Worm (Caenorhabditis elegans) whole organism, L2 larva: ENCODE data around the gene C02E7.10.
"Not testable (repeated sequence)": the region's sequence is repeated elsewhere in the genome, so short reads cannot be mapped to it uniquely, and the experiment has no call there.

Experiments used
- C34F6.9 ChIP-seq: fragments of 150-350 bp; optimal IDR thresholded peaks from 2 replicates; lab custom pipeline; 2014; ENCODE audit warnings: missing biosample characterization, missing genetic modification characterization
- F13H6.1 ChIP-seq: sonication (generic microtip); optimal IDR thresholded peaks from 2 replicates; lab custom pipeline; 2016; ENCODE audit warnings: missing genetic modification characterization, missing compliant biosample characterization
- R02D3.7 ChIP-seq: fragments of 150-350 bp; optimal IDR thresholded peaks from 2 replicates; lab custom pipeline; 2014; ENCODE audit warnings: missing biosample characterization, missing genetic modification characterization
- Y55F3AM.14 ChIP-seq: fragments of 200-800 bp; sonication (Bioruptor generic); optimal IDR thresholded peaks from 2 replicates; lab custom pipeline; 2018; ENCODE audit warnings: mild to moderate bottlenecking, missing genetic modification characterization, missing compliant biosample characterization
- alr-1 ChIP-seq: fragments of 150-350 bp; optimal IDR thresholded peaks from 2 replicates; lab custom pipeline; 2014; ENCODE audit warnings: missing biosample characterization, missing genetic modification characterization
- aly-2 ChIP-seq: fragments of 150-350 bp; optimal IDR thresholded peaks from 2 replicates; lab custom pipeline; 2014; ENCODE audit warnings: missing biosample characterization, missing genetic modification characterization
- ama-1 ChIP-seq: fragments of 150-350 bp; optimal IDR thresholded peaks from 2 replicates; lab custom pipeline; 2018; ENCODE audit warnings: inconsistent platforms
- blmp-1 ChIP-seq: sonication (generic microtip); optimal IDR thresholded peaks from 2 replicates; lab custom pipeline; 2017; ENCODE audit warnings: missing genetic modification characterization, mild to moderate bottlenecking, missing compliant biosample characterization, antibody characterized with exemption, moderate library complexity; ENCODE audit not compliant: insufficient read depth
- ceh-16 ChIP-seq: fragments of 150-350 bp; optimal IDR thresholded peaks from 2 replicates; lab custom pipeline; 2014; ENCODE audit warnings: missing biosample characterization, missing genetic modification characterization
- ceh-82 ChIP-seq: fragments of 150-350 bp; optimal IDR thresholded peaks from 2 replicates; lab custom pipeline; 2014; ENCODE audit warnings: missing biosample characterization, missing genetic modification characterization
- crh-2 ChIP-seq: sonication (generic microtip); optimal IDR thresholded peaks from 2 replicates; lab custom pipeline; 2017; ENCODE audit warnings: missing biosample characterization, missing genetic modification characterization
- dmd-4 ChIP-seq: sonication (generic microtip); optimal IDR thresholded peaks from 2 replicates; lab custom pipeline; 2017; ENCODE audit warnings: missing biosample characterization, missing genetic modification characterization
- elt-3 ChIP-seq: sonication (generic microtip); optimal IDR thresholded peaks from 2 replicates; lab custom pipeline; 2017; ENCODE audit warnings: missing biosample characterization, missing genetic modification characterization
- fos-1 ChIP-seq: fragments of 150-350 bp; optimal IDR thresholded peaks from 2 replicates; lab custom pipeline; 2014; ENCODE audit warnings: missing biosample characterization, missing genetic modification characterization
- lin-11 ChIP-seq: fragments of 150-350 bp; sonication (generic microtip); optimal IDR thresholded peaks from 2 replicates; lab custom pipeline; 2014; ENCODE audit warnings: missing biosample characterization, missing genetic modification characterization, inconsistent platforms, mixed read lengths
- lin-13 ChIP-seq: fragments of 150-350 bp; optimal IDR thresholded peaks from 2 replicates; lab custom pipeline; 2014; ENCODE audit warnings: missing biosample characterization, missing genetic modification reagents, missing genetic modification characterization
- lin-39 ChIP-seq: fragments of 150-350 bp; optimal IDR thresholded peaks from 2 replicates; lab custom pipeline; 2014; ENCODE audit warnings: missing biosample characterization, missing genetic modification reagents, missing genetic modification characterization
- mbf-1 ChIP-seq: sonication (generic microtip); optimal IDR thresholded peaks from 2 replicates; lab custom pipeline; 2017; ENCODE audit warnings: missing biosample characterization, missing genetic modification characterization
- mdl-1 ChIP-seq, 2 experiments: fragments of 150-350 bp in 1 of 2; sonication (generic microtip) in 1 of 2; optimal IDR thresholded peaks; 2 replicates each; lab custom pipeline; 2017; ENCODE audit warnings: missing biosample characterization in 2 of 2, missing genetic modification characterization in 2 of 2
- nhr-11 ChIP-seq: fragments of 150-350 bp; optimal IDR thresholded peaks from 2 replicates; lab custom pipeline; 2014; ENCODE audit warnings: missing biosample characterization, missing genetic modification characterization
- nhr-12 ChIP-seq: fragments of 150-350 bp; optimal IDR thresholded peaks from 2 replicates; lab custom pipeline; 2014; ENCODE audit warnings: missing biosample characterization, missing genetic modification characterization
- nhr-23 ChIP-seq: fragments of 150-350 bp; optimal IDR thresholded peaks from 2 replicates; lab custom pipeline; 2014; ENCODE audit warnings: missing biosample characterization, missing genetic modification reagents, missing genetic modification characterization
- nhr-237 ChIP-seq: fragments of 150-350 bp; optimal IDR thresholded peaks from 2 replicates; lab custom pipeline; 2014; ENCODE audit warnings: missing biosample characterization, missing genetic modification characterization
- nhr-25 ChIP-seq: fragments of 150-350 bp; sonication (generic microtip); optimal IDR thresholded peaks from 3 replicates; lab custom pipeline; 2014; ENCODE audit warnings: missing biosample characterization, missing genetic modification characterization
- nhr-6 ChIP-seq: fragments of 150-350 bp; optimal IDR thresholded peaks from 2 replicates; lab custom pipeline; 2014; ENCODE audit warnings: missing biosample characterization, missing genetic modification characterization
- peb-1 ChIP-seq: fragments of 150-350 bp; optimal IDR thresholded peaks from 2 replicates; lab custom pipeline; 2014; ENCODE audit warnings: missing biosample characterization, missing genetic modification characterization
- sem-4 ChIP-seq: fragments of 150-350 bp; optimal IDR thresholded peaks from 2 replicates; lab custom pipeline; 2014; ENCODE audit warnings: missing biosample characterization, missing genetic modification reagents, missing genetic modification characterization
- skn-1 ChIP-seq: sonication (generic microtip); optimal IDR thresholded peaks from 2 replicates; lab custom pipeline; 2017; ENCODE audit warnings: missing biosample characterization, missing genetic modification characterization
- sma-3 ChIP-seq: sonication (generic microtip); optimal IDR thresholded peaks from 2 replicates; lab custom pipeline; 2016; ENCODE audit warnings: missing genetic modification reagents, missing genetic modification characterization, missing compliant biosample characterization
- sma-9 ChIP-seq, 2 experiments: fragments of 150-350 bp in 1 of 2; sonication (generic microtip) in 1 of 2; optimal IDR thresholded peaks; 2 replicates each; lab custom pipeline; 2014 to 2016; ENCODE audit warnings: missing genetic modification characterization in 2 of 2, mild to moderate bottlenecking in 1 of 2, missing biosample characterization in 1 of 2, missing compliant biosample characterization in 1 of 2, missing genetic modification reagents in 1 of 2, moderate library complexity in 1 of 2
- snpc-4 ChIP-seq: fragments of 150-350 bp; optimal IDR thresholded peaks from 2 replicates; lab custom pipeline; 2014; ENCODE audit warnings: missing biosample characterization, missing genetic modification characterization
- unc-39 ChIP-seq: fragments of 150-350 bp; optimal IDR thresholded peaks from 2 replicates; lab custom pipeline; 2014; ENCODE audit warnings: missing biosample characterization, missing genetic modification characterization
- unc-62 ChIP-seq: fragments of 150-350 bp; optimal IDR thresholded peaks from 2 replicates; lab custom pipeline; 2014; ENCODE audit warnings: missing biosample characterization, missing genetic modification reagents, missing genetic modification characterization
- ztf-1 ChIP-seq: fragments of 200-800 bp; sonication (Bioruptor generic); conservative IDR thresholded peaks from 2 replicates; pipeline ENCODE4 v1.3.6; 2022; ENCODE audit warnings: missing genetic modification characterization, missing compliant biosample characterization
- ztf-11 ChIP-seq: sonication (generic microtip); optimal IDR thresholded peaks from 2 replicates; lab custom pipeline; 2017; ENCODE audit warnings: missing biosample characterization, missing genetic modification characterization

Gene C02E7.10

DNA sequence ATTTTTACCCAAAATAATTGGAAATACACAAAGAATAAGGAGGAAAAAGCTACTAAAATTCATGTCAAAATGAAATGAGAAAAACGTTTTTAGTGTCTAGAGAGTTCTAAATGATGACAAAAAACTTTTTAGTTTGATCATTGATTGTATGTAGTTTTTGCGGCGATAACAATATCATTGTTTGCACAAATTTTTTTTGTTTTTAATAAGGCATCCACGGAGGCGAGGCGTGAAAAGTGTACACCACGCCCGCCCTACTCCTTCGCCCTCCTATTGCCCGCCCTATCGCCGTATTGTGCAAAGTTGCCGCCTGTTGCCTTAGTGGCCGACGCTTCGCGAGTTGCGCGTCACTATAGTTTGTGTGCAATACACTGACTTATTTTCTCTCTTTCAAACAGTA lies 32.8 kb downstream of the C02E7.10 start, which contains the start of gene ugt-10:
TSS of gene ugt-10 (minus strand) at position 101 of the 400 bp plus-strand sequence.
- not testable (repeated sequence) for TF ChIP-seq mdl-1 (tag; optimal IDR thresholded peaks at IDR 0.05; lab: Kevin White, UChicago); unc-62; sem-4 (tag; lab: Kevin White, UChicago)

DNA sequence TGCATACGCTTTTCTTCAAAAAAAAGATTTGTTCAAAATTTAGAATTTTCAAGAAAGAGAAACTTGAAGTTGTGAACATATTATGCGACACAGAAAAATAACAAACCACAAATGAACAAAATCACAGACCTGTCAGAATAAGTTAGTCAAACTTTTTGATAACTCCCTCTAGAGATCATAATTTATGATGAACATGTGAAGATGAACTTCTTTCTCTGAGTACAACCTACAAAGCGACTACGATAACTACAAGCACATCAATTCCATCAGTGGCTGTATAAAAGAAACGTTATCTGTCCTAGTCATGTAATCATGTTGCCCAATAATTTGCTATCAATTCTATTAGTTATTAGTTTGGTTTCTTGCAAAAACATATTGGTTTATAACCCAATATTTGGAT lies 37.1 kb downstream of the C02E7.10 start, which contains the start of gene ugt-9:
TSS of gene ugt-9 (plus strand) at position 305 of the 400 bp plus-strand sequence.
- peak; percentile 64 for TF ChIP-seq nhr-25 (tag; lab: Kevin White, UChicago)
- peak; percentile 51 for TF ChIP-seq sma-3 (GFP tag; lab: Kevin White, UChicago)
- no peak for TF ChIP-seq crh-2 (tag; lab: Kevin White, UChicago)
- TF ChIP-seq skn-1 = no peak
- TF ChIP-seq sma-9 (GFP tag; optimal IDR thresholded peaks at IDR 0.05; lab: Kevin White, UChicago) = peak; percentile 84
- no peak for TF ChIP-seq sma-9 (tag; optimal IDR thresholded peaks at IDR 0.05; lab: Kevin White, UChicago)
- TF ChIP-seq, all 48 proteins: peak for 3

DNA sequence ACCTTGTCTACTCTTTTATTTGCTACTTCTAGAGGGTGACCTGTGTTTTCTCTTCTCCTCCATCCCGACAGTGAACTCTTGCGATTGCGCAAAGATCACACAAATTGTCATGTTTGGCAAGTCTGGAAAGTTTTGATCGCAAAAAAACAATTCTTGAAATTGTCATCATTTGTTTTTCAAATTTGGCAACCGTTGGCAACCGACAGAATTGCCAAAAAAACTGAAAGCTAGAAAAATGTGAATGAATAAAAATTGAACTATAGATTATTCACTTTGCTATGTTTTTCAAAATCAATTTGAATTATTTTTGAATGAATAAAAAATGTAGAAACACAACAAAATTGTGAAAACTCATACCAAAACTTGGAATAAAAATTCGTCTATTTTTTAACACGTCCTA lies 37.9 kb downstream of the C02E7.10 start, which contains the start of gene ugt-11:
TSS of gene ugt-11 (minus strand) at position 101 of the 400 bp plus-strand sequence.
- TF ChIP-seq crh-2 (tag; lab: Kevin White, UChicago) (no peak), ztf-1 (GFP tag; lab: Robert Waterston, UW) (no peak), Y55F3AM.14 (GFP tag; lab: Kevin White, UChicago) (no peak), mbf-1 (tag; lab: Kevin White, UChicago) (no peak), F13H6.1 (tag; lab: Kevin White, UChicago) (no peak), nhr-23 (tag; lab: Kevin White, UChicago) (no peak)

DNA sequence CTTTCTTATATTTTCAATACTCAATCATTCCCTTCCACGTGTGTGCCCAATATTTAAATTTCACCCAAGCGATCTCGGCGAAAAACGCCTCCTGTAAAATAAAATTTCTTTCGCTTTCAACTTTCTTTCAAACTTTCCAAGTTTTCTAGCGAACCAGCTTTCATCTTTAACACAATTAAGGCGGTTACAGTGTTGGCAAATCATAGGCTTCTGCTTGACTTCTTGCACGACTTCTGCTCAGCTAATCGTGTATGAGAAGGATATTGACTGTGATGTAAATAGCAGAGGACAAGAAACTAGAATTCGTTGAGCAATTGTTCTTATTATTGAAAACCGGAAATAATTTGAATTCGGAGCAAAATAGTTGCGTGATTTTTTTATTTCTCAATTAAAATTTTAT lies 41.5 kb downstream of the C02E7.10 start:
- no peak for TF ChIP-seq alr-1 (tag; lab: Kevin White, UChicago)
- TF ChIP-seq peb-1 (tag; lab: Kevin White, UChicago) = no peak
- no peak for TF ChIP-seq Y55F3AM.14 (GFP tag; lab: Kevin White, UChicago)
- TF ChIP-seq ceh-82 = no peak
- TF ChIP-seq snpc-4 (tag; lab: Kevin White, UChicago) = no peak
- TF ChIP-seq aly-2 (tag; lab: Kevin White, UChicago) = no peak
- TF ChIP-seq sem-4 (tag; lab: Kevin White, UChicago) = no peak
- TF ChIP-seq lin-11 (tag; lab: Kevin White, UChicago) = no peak
- TF ChIP-seq nhr-12 = no peak
- TF ChIP-seq C34F6.9 (tag; lab: Kevin White, UChicago) = no peak
- no peak for TF ChIP-seq unc-39 (tag; lab: Kevin White, UChicago)
- no peak for TF ChIP-seq elt-3 (tag; lab: Kevin White, UChicago)

DNA sequence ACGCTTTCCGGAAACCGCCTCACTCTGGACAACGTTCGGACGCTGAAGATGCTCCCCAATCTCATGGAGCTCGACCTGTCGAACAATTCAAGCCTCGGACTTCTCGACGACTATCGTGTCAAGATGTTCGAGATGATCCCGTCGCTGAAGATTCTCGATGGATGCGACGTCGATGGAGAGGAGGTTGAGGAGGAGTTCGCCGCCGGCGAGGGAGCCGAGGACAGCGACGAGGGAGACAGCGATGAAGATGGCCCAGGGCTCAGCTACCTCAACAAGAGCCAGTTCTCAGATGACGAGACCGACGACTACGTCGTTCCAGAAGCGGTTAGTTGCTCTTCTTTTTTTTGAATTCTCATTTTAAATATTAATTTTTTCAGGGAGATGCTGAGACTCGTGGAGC lies 42.1 kb downstream of the C02E7.10 start:
- TF ChIP-seq nhr-23 (tag; lab: Kevin White, UChicago) = no peak
- no peak for TF ChIP-seq lin-13 (GFP tag; lab: Kevin White, UChicago)
- no peak for TF ChIP-seq dmd-4 (tag; lab: Kevin White, UChicago)
- TF ChIP-seq nhr-11 (tag; lab: Kevin White, UChicago) = no peak
- TF ChIP-seq fos-1 (tag; lab: Kevin White, UChicago) = no peak
- no peak for TF ChIP-seq nhr-6 (tag; lab: Kevin White, UChicago)

DNA sequence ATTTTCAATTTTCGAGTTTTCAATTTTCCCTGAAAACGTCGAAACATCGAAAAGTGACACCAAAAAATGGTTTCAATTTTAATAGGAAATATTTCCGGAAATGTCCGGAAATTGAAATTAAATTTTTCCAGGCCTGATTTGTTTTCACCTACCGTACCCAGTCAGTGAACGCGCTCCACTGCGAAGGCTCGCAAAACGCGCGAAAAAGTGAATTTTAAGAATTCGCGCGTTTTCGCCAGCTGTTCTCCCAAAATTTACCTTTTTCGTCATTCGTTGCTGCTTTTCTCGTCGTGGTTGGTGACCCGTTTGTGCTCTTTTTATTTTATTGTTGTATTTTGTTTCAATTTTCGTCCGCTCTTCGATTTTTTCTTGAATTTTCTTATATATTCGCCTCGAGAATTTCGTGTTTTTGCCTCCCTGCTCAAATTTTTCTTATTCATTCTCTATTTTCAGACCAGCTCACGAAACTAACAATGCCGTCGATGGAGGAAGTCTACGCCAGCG lies 42.8 kb downstream of the C02E7.10 start, which contains the start of gene T19H12.2:
TSS of gene T19H12.2 (plus strand) at position 454 of the 504 bp plus-strand sequence.
- TF ChIP-seq lin-13 (GFP tag; lab: Kevin White, UChicago) (no peak), mdl-1 (tag; optimal IDR thresholded peaks at IDR 0.05; lab: Kevin White, UChicago) (no peak), nhr-23 (tag; lab: Kevin White, UChicago) (no peak), nhr-237 (no peak), lin-39 (no peak), nhr-12 (no peak), sma-9 (GFP tag; optimal IDR thresholded peaks at IDR 0.05; lab: Kevin White, UChicago) (no peak), sma-9 (tag; optimal IDR thresholded peaks at IDR 0.05; lab: Kevin White, UChicago) (no peak), ztf-11 (tag; lab: Kevin White, UChicago) (no peak), Y55F3AM.14 (GFP tag; lab: Kevin White, UChicago) (no peak), dmd-4 (tag; lab: Kevin White, UChicago) (no peak), alr-1 (tag; lab: Kevin White, UChicago) (no peak), crh-2 (tag; lab: Kevin White, UChicago) (no peak), unc-39 (tag; lab: Kevin White, UChicago) (no peak), R02D3.7 (tag; lab: Kevin White, UChicago) (no peak), snpc-4 (tag; lab: Kevin White, UChicago) (no peak), ama-1 (no peak), blmp-1 (no peak), nhr-6 (tag; lab: Kevin White, UChicago) (no peak), ceh-16 (tag; lab: Kevin White, UChicago) (no peak)
